Fruit fly (Drosophila melanogaster): ENCODE data around the gene Spase22-23.

- TF ChIP-seq Vsx2 (GFP tag; optimal IDR thresholded peaks at IDR 0.05; ENCODE audit: partially characterized antibody) (no peak), usp (GFP tag; optimal IDR thresholded peaks at IDR 0.05) (no peak), pan (optimal IDR thresholded peaks at IDR 0.05) (no peak)
Observed at dm6 chr3R:24267580-24268202, 37.9 kb upstream of the Spase22-23 start.
